Worm (Caenorhabditis elegans): ENCODE data around the gene ugt-55.

ugt-55 gene

DNA sequence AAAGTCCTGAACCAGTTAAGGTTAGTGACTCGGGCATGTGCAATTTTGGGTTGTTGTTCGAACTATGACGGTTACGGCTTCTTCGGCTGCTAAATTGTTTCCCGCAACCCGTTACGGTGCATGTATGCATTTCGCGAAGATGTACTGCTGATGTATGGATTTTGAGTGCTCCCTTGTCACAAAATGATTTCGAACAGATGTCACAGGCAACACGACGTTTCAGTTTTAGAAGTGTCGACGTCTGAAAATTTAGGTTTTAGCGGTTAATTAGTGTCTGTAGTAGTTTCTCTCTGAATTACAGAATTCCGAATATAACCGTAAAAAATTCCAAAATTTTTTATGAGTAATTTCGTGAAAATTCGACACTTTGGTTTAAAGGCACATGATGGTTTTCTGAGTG lies 19.2 kb downstream of the ugt-55 start:
- TF ChIP-seq ZK546.5 (tag; optimal IDR thresholded peaks at IDR 0.05), result no peak
- no peak for TF ChIP-seq mep-1 (tag; optimal IDR thresholded peaks at IDR 0.05)
- TF ChIP-seq mes-2 (tag; optimal IDR thresholded peaks at IDR 0.05; ENCODE audit: poor library complexity, severe bottlenecking), result no peak
- no peak for TF ChIP-seq F10B5.3 (tag; optimal IDR thresholded peaks at IDR 0.05)
- no peak for TF ChIP-seq spr-1 (tag; optimal IDR thresholded peaks at IDR 0.05)
- TF ChIP-seq lim-7 (GFP tag; IDR thresholded peaks at IDR 0.05), result no peak
- TF ChIP-seq nhr-237 (tag; optimal IDR thresholded peaks at IDR 0.05), result no peak
- no peak for TF ChIP-seq ceh-62 (tag; optimal IDR thresholded peaks at IDR 0.05)
- no peak for TF ChIP-seq nhr-77 (tag; optimal IDR thresholded peaks at IDR 0.05)
- TF ChIP-seq ces-1 (GFP tag; optimal IDR thresholded peaks at IDR 0.05), result no peak
- TF ChIP-seq nhr-41 (GFP tag; IDR thresholded peaks at IDR 0.05), result no peak
- no peak for TF ChIP-seq daf-16 (GFP tag; optimal IDR thresholded peaks at IDR 0.05)
- TF ChIP-seq daf-16 (tag; optimal IDR thresholded peaks at IDR 0.05), result no peak
- TF ChIP-seq ceh-32 (tag; optimal IDR thresholded peaks at IDR 0.05; ENCODE audit: poor library complexity), result no peak
- no peak for TF ChIP-seq arid-1 (GFP tag; conservative IDR thresholded peaks at IDR 0.05)
- TF ChIP-seq cey-2 (tag; optimal IDR thresholded peaks at IDR 0.05; ENCODE audit: borderline replicate concordance, insufficient read depth), result no peak
- no peak for TF ChIP-seq F49E8.2 (tag; optimal IDR thresholded peaks at IDR 0.05; ENCODE audit: borderline replicate concordance)
- no peak for TF ChIP-seq ctbp-1 (GFP tag; IDR thresholded peaks at IDR 0.05)
- no peak for TF ChIP-seq madf-5 (GFP tag; IDR thresholded peaks at IDR 0.05)

- TF ChIP-seq R02D3.7 (tag; optimal IDR thresholded peaks at IDR 0.05), result no peak
- TF ChIP-seq ceh-44 (GFP tag; IDR thresholded peaks at IDR 0.05), result no peak
- no peak for TF ChIP-seq unc-39 (tag; optimal IDR thresholded peaks at IDR 0.05)
- peak; percentile 33; the same call in 1 of the 2 replicates for TF ChIP-seq F44E2.7 (GFP tag; IDR thresholded peaks at IDR 0.05)
- no peak for TF ChIP-seq F37D6.2 (tag; optimal IDR thresholded peaks at IDR 0.05)
- TF ChIP-seq fkh-10 (GFP tag; optimal IDR thresholded peaks at IDR 0.05), result no peak
- TF ChIP-seq unc-62 (GFP tag; optimal IDR thresholded peaks at IDR 0.05 in 1 of 2), result no peak
- no peak for TF ChIP-seq unc-62 (tag; optimal IDR thresholded peaks at IDR 0.05)
- no peak for TF ChIP-seq nhr-48 (tag; optimal IDR thresholded peaks at IDR 0.05)
These were observed 20.4 kb downstream of the ugt-55 start, which contains the start of gene bnc-1 for ce11 chrV:12276946-12277345. Gene bnc-1, minus strand, starts transcription at chrV:12277046.

DNA sequence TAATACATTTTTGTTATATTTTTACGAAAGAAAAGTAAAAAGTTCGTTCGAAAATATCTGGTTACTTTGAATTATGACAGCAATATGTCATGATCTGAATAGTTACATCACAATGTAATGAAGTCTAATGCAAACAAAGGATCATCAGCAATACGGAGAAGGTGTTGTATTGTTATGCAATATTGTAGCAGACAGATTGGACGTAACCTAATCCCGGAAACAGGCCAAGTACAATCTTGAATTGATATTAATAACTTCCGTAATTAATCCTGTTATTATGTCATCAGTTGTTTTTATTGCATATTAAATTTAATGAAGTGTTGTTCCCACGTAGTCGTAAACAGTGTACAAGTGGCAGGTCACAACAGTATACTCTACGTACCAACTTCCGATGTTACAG lies 25.0 kb downstream of the ugt-55 start:
- TF ChIP-seq nhr-11 (tag; optimal IDR thresholded peaks at IDR 0.05) (no peak), unc-62 (GFP tag; optimal IDR thresholded peaks at IDR 0.05 in 1 of 2) (peak in 1 of 2 experiments; percentile 34), unc-62 (tag; optimal IDR thresholded peaks at IDR 0.05) (no peak)

ce11 chrV:12283187-12283586 lies 26.7 kb downstream of the ugt-55 start, which contains the start of gene F55C5.10:
Gene F55C5.10, plus strand, starts transcription at chrV:12283487.
- TF ChIP-seq nhr-11 (tag; optimal IDR thresholded peaks at IDR 0.05) (no peak), F49E8.2 (tag; optimal IDR thresholded peaks at IDR 0.05; ENCODE audit: borderline replicate concordance) (no peak), ceh-32 (tag; optimal IDR thresholded peaks at IDR 0.05; ENCODE audit: poor library complexity) (no peak), unc-62 (GFP tag; optimal IDR thresholded peaks at IDR 0.05 in 1 of 2) (peak in 1 of 2 experiments; percentile 27), unc-62 (tag; optimal IDR thresholded peaks at IDR 0.05) (no peak), snpc-4 (tag; optimal IDR thresholded peaks at IDR 0.05) (no peak), T26A8.4 (GFP tag; IDR thresholded peaks at IDR 0.05) (no peak)

DNA sequence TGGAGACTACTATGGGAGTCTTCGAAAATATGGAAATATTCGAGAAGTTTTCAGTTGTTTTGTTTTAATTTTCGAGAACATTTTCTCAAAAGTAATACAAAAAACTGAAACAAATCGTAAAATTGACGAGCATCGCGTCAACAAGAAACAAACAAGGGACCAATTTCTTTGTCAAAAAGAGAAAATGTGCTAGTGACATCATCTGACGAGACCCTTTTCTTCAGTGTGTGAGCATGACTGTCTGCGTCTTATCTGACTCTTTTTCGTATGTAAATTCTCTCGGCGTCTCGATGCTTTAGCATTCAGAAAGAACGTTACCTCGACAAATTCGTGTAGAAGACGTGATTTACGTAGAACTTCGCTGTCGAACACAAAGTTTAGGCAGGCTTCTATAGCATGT lies 31.2 kb downstream of the ugt-55 start:
- peak; percentile 12 for TF ChIP-seq fkh-10 (GFP tag; optimal IDR thresholded peaks at IDR 0.05)
- TF ChIP-seq unc-62 (GFP tag; optimal IDR thresholded peaks at IDR 0.05 in 1 of 2), result peak in 1 of 2 experiments; percentile 77
- no peak for TF ChIP-seq unc-62 (tag; optimal IDR thresholded peaks at IDR 0.05)
- TF ChIP-seq vab-7 (GFP tag; IDR thresholded peaks at IDR 0.05), result no peak
- no peak for TF ChIP-seq php-3 (GFP tag; IDR thresholded peaks at IDR 0.05)
- TF ChIP-seq mep-1 (tag; optimal IDR thresholded peaks at IDR 0.05), result peak; percentile 0
- peak in 1 of 2 experiments; percentile 24 for TF ChIP-seq lsy-2 (tag; optimal IDR thresholded peaks at IDR 0.05)
- TF ChIP-seq hlh-30 (tag; optimal IDR thresholded peaks at IDR 0.05; ENCODE audit: insufficient read depth), result peak; percentile 29

Data from whole organism, L4 larva.